Fruit fly (Drosophila melanogaster) whole organism: ENCODE data around the gene Cpr62Bb.

Experiments
- CG8478 ChIP-seq: fragments of >200 bp; optimal IDR thresholded peaks from 2 replicates; lab custom pipeline; 2018; ENCODE audit warnings: inconsistent platforms
- Dll ChIP-seq: fragments of >200 bp; optimal IDR thresholded peaks from 2 replicates; lab custom pipeline; 2017
- EcR ChIP-seq, 2 experiments: fragments of >200 bp; optimal IDR thresholded peaks; 2 replicates each; lab custom pipeline; 2017; ENCODE audit warnings: missing biosample characterization in 2 of 2, missing genetic modification characterization in 2 of 2, missing genetic modification reagents in 2 of 2
- pan ChIP-seq: fragments of >200 bp; optimal IDR thresholded peaks from 2 replicates; lab custom pipeline; 2017
- psq ChIP-seq: fragments of >200 bp; optimal IDR thresholded peaks from 2 replicates; lab custom pipeline; 2017
- usp ChIP-seq: fragments of >200 bp; optimal IDR thresholded peaks from 2 replicates; lab custom pipeline; 2017; ENCODE audit warnings: missing biosample characterization, missing genetic modification characterization, mixed read lengths

The Cpr62Bb gene

DNA sequence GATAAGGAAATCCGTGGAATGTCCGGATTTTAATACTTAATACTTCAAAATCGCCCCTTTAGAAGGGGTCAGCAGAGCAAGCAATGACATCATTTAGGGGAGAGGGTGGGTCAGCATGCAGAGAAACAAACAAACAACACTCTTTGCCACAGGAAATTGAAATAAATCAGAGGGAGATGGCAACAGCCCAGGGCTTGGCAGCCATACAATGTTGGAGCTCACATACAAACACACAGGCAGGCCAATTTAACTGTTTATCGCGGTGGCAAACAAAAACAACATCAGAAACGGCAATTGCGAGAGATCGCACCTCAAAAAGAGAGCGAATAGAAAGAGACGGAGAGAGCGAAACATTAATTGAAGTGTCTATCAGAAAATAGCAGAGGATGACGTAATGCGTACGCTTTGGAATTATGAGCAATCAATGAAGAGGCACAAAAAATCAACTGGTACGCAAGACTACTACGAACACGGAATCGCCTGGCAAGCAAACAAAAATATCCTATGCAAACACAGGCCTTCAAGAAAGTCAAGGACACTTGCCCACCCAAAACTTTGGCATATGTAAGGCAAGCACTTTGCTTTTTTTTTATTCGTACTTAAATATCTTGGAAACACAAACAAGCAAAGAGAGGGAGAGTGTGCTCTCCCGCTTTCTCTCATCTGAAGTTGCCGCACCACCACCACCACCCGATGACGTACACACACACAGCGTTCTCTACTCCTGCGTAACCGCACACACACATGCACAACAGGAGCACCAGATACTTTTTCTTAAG, 40.6 kb downstream of the Cpr62Bb start:
- TF ChIP-seq CG8478 (lab: Kevin White, UChicago) (no peak), Dll (lab: Kevin White, UChicago) (peak; percentile 85)

DNA sequence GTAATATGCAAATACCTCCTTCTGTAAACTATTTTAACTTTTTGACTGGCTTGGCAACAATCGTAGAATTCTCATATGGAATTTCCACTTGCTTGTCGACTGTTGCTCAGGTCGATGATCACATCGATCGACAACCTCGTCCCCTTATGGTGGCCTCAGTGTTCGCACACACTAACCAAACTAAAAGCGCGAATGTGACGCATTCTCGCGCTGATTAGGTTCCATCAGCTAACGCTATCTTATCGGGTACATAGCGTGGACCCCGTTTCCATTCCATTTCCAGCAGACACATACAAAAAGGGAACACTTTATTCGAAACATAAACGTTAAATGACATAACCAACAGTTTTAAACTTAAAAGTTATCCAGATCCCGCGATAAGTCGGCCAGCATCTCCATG, 45.6 kb downstream of the Cpr62Bb start:
- TF ChIP-seq pan (lab: Kevin White, UChicago) (no peak), Dll (lab: Kevin White, UChicago) (no peak), EcR (GFP tag; optimal IDR thresholded peaks at IDR 0.05; lab: Kevin White, UChicago) (no peak), CG8478 (lab: Kevin White, UChicago) (no peak)

DNA sequence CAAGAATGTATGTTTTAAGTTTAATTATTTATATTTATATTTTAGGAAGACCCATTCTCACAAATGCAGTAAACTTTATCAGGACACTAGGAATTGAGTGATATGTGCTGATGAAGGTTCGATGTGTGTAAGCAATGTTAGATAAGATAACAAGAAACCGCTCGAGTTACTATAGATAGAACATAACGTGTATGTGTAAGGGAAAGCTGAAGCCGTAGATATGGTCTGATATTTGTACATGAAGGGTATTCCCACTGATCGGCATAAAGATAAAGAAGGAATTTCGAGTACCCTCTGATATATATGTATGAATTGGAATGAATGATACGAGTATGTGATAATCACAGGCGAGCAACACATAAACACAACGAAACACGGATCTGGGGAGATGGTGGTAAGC, 50.9 kb downstream of the Cpr62Bb start:
- TF ChIP-seq pan (lab: Kevin White, UChicago), result no peak
- no peak for TF ChIP-seq CG8478 (lab: Kevin White, UChicago)
- no peak for TF ChIP-seq usp
- TF ChIP-seq EcR (GFP tag; optimal IDR thresholded peaks at IDR 0.05; lab: Kevin White, UChicago), result no peak
- no peak for TF ChIP-seq Dll (lab: Kevin White, UChicago)
- no peak for TF ChIP-seq psq
